Worm (Caenorhabditis elegans): ENCODE results near the gene rpc-11.

Gene rpc-11

ce11 chrIV:1409941-1410340, at the start of gene rpc-11:
Gene rpc-11, minus strand, starts transcription at chrIV:1410041.
- TF ChIP-seq ZK546.5 (tag; optimal IDR thresholded peaks at IDR 0.05) (no peak), F49E8.2 (tag; optimal IDR thresholded peaks at IDR 0.05; ENCODE audit: borderline replicate concordance) (no peak), F37D6.2 (tag; optimal IDR thresholded peaks at IDR 0.05) (no peak), Y75B8A.6 (GFP tag; IDR thresholded peaks at IDR 0.05) (no peak), nhr-25 (tag; optimal IDR thresholded peaks at IDR 0.05; ENCODE audit: borderline replicate concordance, insufficient read depth) (no peak), daf-8 (GFP tag; IDR thresholded peaks at IDR 0.05) (no peak), zip-2 (tag; optimal IDR thresholded peaks at IDR 0.05) (no peak), nhr-237 (tag; optimal IDR thresholded peaks at IDR 0.05) (no peak), lsy-2 (tag; optimal IDR thresholded peaks at IDR 0.05) (no peak)

- TF ChIP-seq Y105C5A.15 (GFP tag; IDR thresholded peaks at IDR 0.05), result 0 out of 2 replicates have a peak, but pooled peaks have one; percentile 35
- TF ChIP-seq mdt-29 (GFP tag; IDR thresholded peaks at IDR 0.05), result 0 out of 2 replicates have a peak, but pooled peaks have one; percentile 36
- TF ChIP-seq lin-13 (GFP tag; optimal IDR thresholded peaks at IDR 0.05), result peak; percentile 63
- peak; percentile 13; the same call in 1 of the 2 replicates for TF ChIP-seq dmd-8 (GFP tag; IDR thresholded peaks at IDR 0.05)
- 0 out of 2 replicates have a peak, but pooled peaks have one; percentile 13 for TF ChIP-seq T26A8.4 (GFP tag; IDR thresholded peaks at IDR 0.05)
- no peak for TF ChIP-seq zag-1 (tag; optimal IDR thresholded peaks at IDR 0.05)
- TF ChIP-seq sdz-12 (GFP tag; optimal IDR thresholded peaks at IDR 0.05), result no peak
- TF ChIP-seq zip-2 (tag; optimal IDR thresholded peaks at IDR 0.05), result no peak
- TF ChIP-seq madf-9 (GFP tag; conservative IDR thresholded peaks at IDR 0.05), result no peak
- TF ChIP-seq arid-1 (GFP tag; conservative IDR thresholded peaks at IDR 0.05), result 0 out of 2 replicates have a peak, but pooled peaks have one; percentile 8
- 0 out of 2 replicates have a peak, but pooled peaks have one; percentile 14 for TF ChIP-seq dmd-6 (GFP tag; IDR thresholded peaks at IDR 0.05)
- peak; percentile 16 for TF ChIP-seq dve-1 (tag; optimal IDR thresholded peaks at IDR 0.05; ENCODE audit: insufficient read depth)
- TF ChIP-seq nhr-102 (tag; optimal IDR thresholded peaks at IDR 0.05), result peak; percentile 8
- peak; percentile 75 for TF ChIP-seq zfp-3 (GFP tag; conservative IDR thresholded peaks at IDR 0.05)
- 0 out of 2 replicates have a peak, but pooled peaks have one; percentile 8 for TF ChIP-seq mxl-2 (GFP tag; conservative IDR thresholded peaks at IDR 0.05)
- peak; percentile 10 for TF ChIP-seq ama-1 (optimal IDR thresholded peaks at IDR 0.05)
- no peak for TF ChIP-seq spr-3 (GFP tag; optimal IDR thresholded peaks at IDR 0.05)
- TF ChIP-seq ceh-20 (GFP tag; IDR thresholded peaks at IDR 0.05), result 0 out of 2 replicates have a peak, but pooled peaks have one; percentile 12
- TF ChIP-seq saeg-2 (GFP tag; IDR thresholded peaks at IDR 0.05), result no peak
- TF ChIP-seq mep-1 (tag; optimal IDR thresholded peaks at IDR 0.05), result peak; percentile 18
Measured at ce11 chrIV:1459419-1459818, 49.6 kb upstream of the rpc-11 start.

- TF ChIP-seq lin-1 (GFP tag; IDR thresholded peaks at IDR 0.05), result no peak
- peak in 1 of 2 experiments; percentile 86 for TF ChIP-seq unc-62 (GFP tag; optimal IDR thresholded peaks at IDR 0.05 in 1 of 2)
- TF ChIP-seq unc-62 (tag; optimal IDR thresholded peaks at IDR 0.05), result no peak
- no peak for TF ChIP-seq nhr-25 (tag; optimal IDR thresholded peaks at IDR 0.05; ENCODE audit: borderline replicate concordance, insufficient read depth)
- TF ChIP-seq dve-1 (tag; optimal IDR thresholded peaks at IDR 0.05; ENCODE audit: insufficient read depth), result no peak
- TF ChIP-seq set-16 (GFP tag; IDR thresholded peaks at IDR 0.05), result peak; percentile 56
- no peak for TF ChIP-seq R02D3.7 (tag; optimal IDR thresholded peaks at IDR 0.05)
- TF ChIP-seq egl-43 (GFP tag; IDR thresholded peaks at IDR 0.05), result 0 out of 2 replicates have a peak, but pooled peaks have one; percentile 18
- TF ChIP-seq php-3 (GFP tag; IDR thresholded peaks at IDR 0.05), result no peak
- TF ChIP-seq zip-11 (GFP tag; IDR thresholded peaks at IDR 0.05), result no peak
- no peak for TF ChIP-seq zip-2 (tag; optimal IDR thresholded peaks at IDR 0.05)
- no peak for TF ChIP-seq nhr-6 (tag; optimal IDR thresholded peaks at IDR 0.05)
- no peak for TF ChIP-seq nhr-42 (GFP tag; IDR thresholded peaks at IDR 0.05)
- no peak for TF ChIP-seq ceh-20 (GFP tag; IDR thresholded peaks at IDR 0.05)
- peak; percentile 83 for TF ChIP-seq aha-1 (tag)
- TF ChIP-seq lin-39 (tag; optimal IDR thresholded peaks at IDR 0.05), result no peak
- no peak for TF ChIP-seq hif-1 (tag; optimal IDR thresholded peaks at IDR 0.05)
- TF ChIP-seq sdz-12 (GFP tag; optimal IDR thresholded peaks at IDR 0.05), result no peak
- no peak for TF ChIP-seq Y5F2A.4 (GFP tag; optimal IDR thresholded peaks at IDR 0.05)
- TF ChIP-seq tag-97 (GFP tag; IDR thresholded peaks at IDR 0.05), result no peak
- no peak for TF ChIP-seq nhr-76 (tag; optimal IDR thresholded peaks at IDR 0.05)
- no peak for TF ChIP-seq fkh-10 (GFP tag; optimal IDR thresholded peaks at IDR 0.05)
- TF ChIP-seq ceh-44 (GFP tag; IDR thresholded peaks at IDR 0.05), result no peak
- no peak for TF ChIP-seq zfp-3 (GFP tag; conservative IDR thresholded peaks at IDR 0.05)
Measured at ce11 chrIV:1458192-1458591, 48.4 kb upstream of the rpc-11 start.
